Worm (Caenorhabditis elegans) whole organism, early embryonic: Measurements from ENCODE around the gene C02H6.1.

Experiments used
- B0310.2 ChIP-seq: sonication (generic microtip); optimal IDR thresholded peaks from 2 replicates; lab custom pipeline; 2016; ENCODE audit warnings: mild to moderate bottlenecking, missing genetic modification characterization, missing compliant biosample characterization
- F13C5.2 ChIP-seq: sonication (generic microtip); optimal IDR thresholded peaks from 2 replicates; lab custom pipeline; 2017; ENCODE audit warnings: mild to moderate bottlenecking, missing genetic modification characterization, inconsistent platforms, missing compliant biosample characterization
- aly-1 ChIP-seq: sonication (generic microtip); optimal IDR thresholded peaks from 2 replicates; lab custom pipeline; 2016; ENCODE audit warnings: missing genetic modification characterization, missing compliant biosample characterization
- ama-1 ChIP-seq: fragments of 150-350 bp; optimal IDR thresholded peaks from 2 replicates; lab custom pipeline; 2014
- ceh-13 ChIP-seq: fragments of 200-800 bp; sonication (Bioruptor generic); optimal IDR thresholded peaks from 2 replicates; lab custom pipeline; 2018; ENCODE audit warnings: mild to moderate bottlenecking, missing genetic modification characterization, missing compliant biosample characterization
- ceh-36 ChIP-seq: sonication (generic microtip); optimal IDR thresholded peaks from 2 replicates; lab custom pipeline; 2016; ENCODE audit warnings: missing genetic modification characterization, inconsistent platforms, missing compliant biosample characterization
- ets-7 ChIP-seq: sonication (generic microtip); optimal IDR thresholded peaks from 2 replicates; lab custom pipeline; 2016; ENCODE audit warnings: missing genotype, missing genetic modification characterization, missing compliant biosample characterization
- flt-1 ChIP-seq: fragments of 200-800 bp; sonication (Bioruptor generic); IDR thresholded peaks from 2 replicates; pipeline ENCODE4 v1.3.6; 2022; ENCODE audit warnings: missing genetic modification characterization, missing compliant biosample characterization
- hmbx-1 ChIP-seq: sonication (generic microtip); optimal IDR thresholded peaks from 2 replicates; lab custom pipeline; 2016; ENCODE audit warnings: mild to moderate bottlenecking, missing genetic modification characterization, missing compliant biosample characterization
- hmg-4 ChIP-seq: fragments of 200-800 bp; sonication (Bioruptor generic); optimal IDR thresholded peaks from 2 replicates; lab custom pipeline; 2018; ENCODE audit warnings: mild to moderate bottlenecking, missing genetic modification characterization, missing compliant biosample characterization
- hnd-1 ChIP-seq: sonication (generic microtip); optimal IDR thresholded peaks from 2 replicates; lab custom pipeline; 2016; ENCODE audit warnings: missing genetic modification characterization, missing compliant biosample characterization
- pes-1 ChIP-seq: fragments of 200-800 bp; sonication (Bioruptor generic); IDR thresholded peaks from 2 replicates; pipeline ENCODE4 v1.3.6; 2022; ENCODE audit warnings: missing genetic modification reagents, missing genetic modification characterization, missing compliant biosample characterization
- scrt-1 ChIP-seq: fragments of 200-800 bp; sonication (Bioruptor generic); IDR thresholded peaks from 2 replicates; pipeline ENCODE4 v1.3.6; 2022; ENCODE audit warnings: missing genetic modification characterization, missing compliant biosample characterization
- sea-1 ChIP-seq: fragments of 200-800 bp; sonication (Bioruptor generic); conservative IDR thresholded peaks from 2 replicates; pipeline ENCODE4 v1.3.6; 2022; ENCODE audit warnings: missing genetic modification characterization, missing compliant biosample characterization
- tbx-11 ChIP-seq: fragments of 200-800 bp; sonication (Bioruptor generic); IDR thresholded peaks from 2 replicates; pipeline ENCODE4 v1.3.6; 2022; ENCODE audit warnings: missing genetic modification characterization, missing compliant biosample characterization
- tbx-37 ChIP-seq: fragments of 200-800 bp; sonication (Bioruptor generic); conservative IDR thresholded peaks from 2 replicates; pipeline ENCODE4 v1.3.6; 2022; ENCODE audit warnings: missing genetic modification reagents, missing genetic modification characterization, missing compliant biosample characterization
- tra-4 ChIP-seq: sonication (generic microtip); optimal IDR thresholded peaks from 2 replicates; lab custom pipeline; 2017; ENCODE audit warnings: missing genetic modification characterization, missing compliant biosample characterization

The C02H6.1 gene

ce11 chrV:7381008-7381407 lies 8.7 kb downstream of the C02H6.1 start, which contains the start of gene C03G6.17:
C03G6.17 (minus strand) TSS chrV:7381108.
- TF ChIP-seq F13C5.2 (no peak), scrt-1 (GFP tag; lab: Robert Waterston, UW) (no peak), ceh-36 (no peak), tbx-11 (GFP tag; lab: Robert Waterston, UW) (no peak), sea-1 (GFP tag; lab: Robert Waterston, UW) (no peak), pes-1 (GFP tag; lab: Robert Waterston, UW) (no peak), hnd-1 (tag; lab: Kevin White, UChicago) (no peak), tbx-37 (GFP tag; lab: Robert Waterston, UW) (no peak), ceh-13 (GFP tag; lab: Kevin White, UChicago) (no peak)

- no peak for TF ChIP-seq F13C5.2
- no peak for TF ChIP-seq tbx-37 (GFP tag; lab: Robert Waterston, UW)
- TF ChIP-seq tra-4 (tag; lab: Kevin White, UChicago) = no peak
- no peak for TF ChIP-seq aly-1 (tag; lab: Kevin White, UChicago)
- TF ChIP-seq sea-1 (GFP tag; lab: Robert Waterston, UW) = no peak
- TF ChIP-seq hmg-4 = no peak
- TF ChIP-seq scrt-1 (GFP tag; lab: Robert Waterston, UW) = no peak
- TF ChIP-seq tbx-11 (GFP tag; lab: Robert Waterston, UW) = no peak
Observed at ce11 chrV:7379384-7379783, 10.3 kb downstream of the C02H6.1 start, which contains the start of gene srsx-24. srsx-24 (minus strand) TSS chrV:7379484.

ce11 chrV:7374090-7374489 lies 15.6 kb downstream of the C02H6.1 start, which contains the start of gene srx-56:
srx-56 (plus strand) TSS chrV:7374390.
- TF ChIP-seq F13C5.2 (no peak), ama-1 (lab: Kevin White, UChicago) (no peak), hnd-1 (tag; lab: Kevin White, UChicago) (no peak), tra-4 (tag; lab: Kevin White, UChicago) (no peak), tbx-11 (GFP tag; lab: Robert Waterston, UW) (no peak), B0310.2 (tag; lab: Kevin White, UChicago) (no peak), ets-7 (no peak), hmg-4 (no peak), tbx-37 (GFP tag; lab: Robert Waterston, UW) (no peak), ceh-36 (no peak), aly-1 (tag; lab: Kevin White, UChicago) (no peak), hmbx-1 (tag; lab: Kevin White, UChicago) (no peak), flt-1 (GFP tag; lab: Robert Waterston, UW) (no peak), ceh-13 (GFP tag; lab: Kevin White, UChicago) (no peak), sea-1 (GFP tag; lab: Robert Waterston, UW) (no peak)

- TF ChIP-seq tra-4 (tag; lab: Kevin White, UChicago) (no peak), ets-7 (no peak), flt-1 (GFP tag; lab: Robert Waterston, UW) (no peak), ama-1 (lab: Kevin White, UChicago) (no peak), hmg-4 (no peak), tbx-37 (GFP tag; lab: Robert Waterston, UW) (no peak), ceh-36 (no peak), tbx-11 (GFP tag; lab: Robert Waterston, UW) (no peak), F13C5.2 (no peak), B0310.2 (tag; lab: Kevin White, UChicago) (no peak), sea-1 (GFP tag; lab: Robert Waterston, UW) (no peak), hnd-1 (tag; lab: Kevin White, UChicago) (no peak), ceh-13 (GFP tag; lab: Kevin White, UChicago) (no peak), hmbx-1 (tag; lab: Kevin White, UChicago) (no peak)
Observed at ce11 chrV:7369578-7369977, 20.1 kb downstream of the C02H6.1 start, which contains the start of gene srj-14. srj-14 (plus strand) TSS chrV:7369708.

- TF ChIP-seq hnd-1 (tag; lab: Kevin White, UChicago) = no peak
- TF ChIP-seq sea-1 (GFP tag; lab: Robert Waterston, UW) = no peak
- no peak for TF ChIP-seq tbx-37 (GFP tag; lab: Robert Waterston, UW)
- TF ChIP-seq pes-1 (GFP tag; lab: Robert Waterston, UW) = no peak
Observed at ce11 chrV:7364951-7365350, 24.7 kb downstream of the C02H6.1 start, which contains the start of gene exc-13. exc-13 (plus strand) TSS chrV:7365251.

ce11 chrV:7364059-7364458 lies 25.6 kb downstream of the C02H6.1 start, which contains the start of gene cyp-35A2:
cyp-35A2 (minus strand) TSS chrV:7364182.
- no peak for TF ChIP-seq flt-1 (GFP tag; lab: Robert Waterston, UW)
- TF ChIP-seq hmg-4 = no peak
- TF ChIP-seq F13C5.2 = no peak
- no peak for TF ChIP-seq ceh-13 (GFP tag; lab: Kevin White, UChicago)
- TF ChIP-seq ceh-36 = no peak
- TF ChIP-seq hmbx-1 (tag; lab: Kevin White, UChicago) = no peak
- no peak for TF ChIP-seq tbx-11 (GFP tag; lab: Robert Waterston, UW)
- TF ChIP-seq hnd-1 (tag; lab: Kevin White, UChicago) = no peak

- TF ChIP-seq sea-1 (GFP tag; lab: Robert Waterston, UW) = no peak
- TF ChIP-seq ceh-13 (GFP tag; lab: Kevin White, UChicago) = no peak
- no peak for TF ChIP-seq tra-4 (tag; lab: Kevin White, UChicago)
- TF ChIP-seq aly-1 (tag; lab: Kevin White, UChicago) = no peak
- TF ChIP-seq hmg-4 = no peak
- no peak for TF ChIP-seq ceh-36
- TF ChIP-seq tbx-11 (GFP tag; lab: Robert Waterston, UW) = no peak
- no peak for TF ChIP-seq ama-1 (lab: Kevin White, UChicago)
- no peak for TF ChIP-seq pes-1 (GFP tag; lab: Robert Waterston, UW)
- TF ChIP-seq B0310.2 (tag; lab: Kevin White, UChicago) = no peak
- TF ChIP-seq ets-7 = no peak
- TF ChIP-seq hnd-1 (tag; lab: Kevin White, UChicago) = no peak
- no peak for TF ChIP-seq F13C5.2
- TF ChIP-seq flt-1 (GFP tag; lab: Robert Waterston, UW) = no peak
- no peak for TF ChIP-seq tbx-37 (GFP tag; lab: Robert Waterston, UW)
- TF ChIP-seq hmbx-1 (tag; lab: Kevin White, UChicago) = no peak
Observed at ce11 chrV:7361673-7362072, 28.0 kb downstream of the C02H6.1 start, which contains the start of gene cyp-35A1. cyp-35A1 (minus strand) TSS chrV:7361773.
